Fruit fly (Drosophila melanogaster): ENCODE measurements around the gene Rrp1.
A peak's percentile ranks its signal among the peaks of the same experiment; 100 is the strongest.

DNA sequence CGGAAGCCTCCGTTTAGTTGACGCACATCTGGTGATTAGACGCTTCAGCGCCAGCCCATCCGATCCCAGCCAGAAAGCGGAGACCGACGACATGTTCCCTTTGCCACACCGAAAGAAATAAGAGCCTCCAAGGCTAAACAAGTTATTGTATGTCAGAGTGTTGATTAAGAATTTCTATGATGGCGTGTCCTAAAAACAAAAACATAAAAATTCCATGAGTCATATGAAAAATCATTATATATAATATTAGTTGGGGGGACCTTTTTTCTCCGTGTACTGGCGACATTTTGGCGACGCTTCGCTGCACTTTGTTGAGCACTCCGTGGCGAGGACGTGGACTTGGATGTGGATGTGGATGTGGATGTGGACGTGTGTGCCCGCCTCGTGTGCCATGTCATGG lies 40.5 kb upstream of the Rrp1 start:
- peak; percentile 86 for TF ChIP-seq CG32006 (GFP tag; optimal IDR thresholded peaks at IDR 0.05)
- TF ChIP-seq lz (GFP tag; optimal IDR thresholded peaks at IDR 0.05) = peak; percentile 43
- TF ChIP-seq CG8119 (GFP tag; IDR thresholded peaks at IDR 0.05) = peak; percentile 76
- TF ChIP-seq Met (GFP tag; optimal IDR thresholded peaks at IDR 0.05) = no peak
- TF ChIP-seq CG6854 (GFP tag; optimal IDR thresholded peaks at IDR 0.05) = no peak
- peak; percentile 21 for TF ChIP-seq CG1621 (tag; optimal IDR thresholded peaks at IDR 0.05)
- TF ChIP-seq CG11762 (GFP tag; optimal IDR thresholded peaks at IDR 0.05; ENCODE audit: insufficient read depth) = peak; percentile 37
- no peak for TF ChIP-seq CG10669 (GFP tag; optimal IDR thresholded peaks at IDR 0.05)
- peak; percentile 18 for TF ChIP-seq CG16779 (tag; optimal IDR thresholded peaks at IDR 0.05)

Measured in whole organism, prepupa.